Worm (Caenorhabditis elegans): Measurements from ENCODE around the gene srj-9.
"Not testable (repeated sequence)": the region's sequence is repeated elsewhere in the genome, so short reads cannot be mapped to it uniquely, and the experiment has no call there.

The srj-9 gene

DNA sequence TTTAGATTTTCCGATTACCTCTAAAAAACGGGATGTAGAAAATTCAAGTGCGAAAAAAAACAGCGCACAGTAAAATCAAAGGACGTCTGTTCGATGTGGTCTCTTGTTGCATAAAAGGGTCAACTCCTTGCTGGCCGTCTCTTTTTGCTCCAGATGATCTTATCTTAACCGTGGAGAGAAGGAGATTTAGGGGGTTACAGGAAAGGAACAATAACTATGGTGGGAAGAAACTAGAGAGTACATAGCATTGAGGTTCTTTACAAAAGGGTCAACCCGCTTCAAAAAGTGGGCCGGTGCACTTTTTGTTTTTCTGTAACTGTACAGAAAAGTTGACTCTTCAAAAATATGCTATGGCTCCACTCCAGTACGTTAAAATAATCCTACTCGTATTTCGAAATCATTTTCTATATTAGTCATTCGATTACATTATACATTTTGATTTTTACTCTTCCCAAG lies at the start of gene srj-9, which contains the start of gene T20D4.19:
srj-9 (plus strand) TSS at position 406 of the 456 bp plus-strand sequence.
T20D4.19 (minus strand) TSS at position 101 of the 456 bp plus-strand sequence.
- TF ChIP-seq ceh-13 (GFP tag; optimal IDR thresholded peaks at IDR 0.05) = no peak
- no peak for TF ChIP-seq tbx-11 (GFP tag; IDR thresholded peaks at IDR 0.05)

DNA sequence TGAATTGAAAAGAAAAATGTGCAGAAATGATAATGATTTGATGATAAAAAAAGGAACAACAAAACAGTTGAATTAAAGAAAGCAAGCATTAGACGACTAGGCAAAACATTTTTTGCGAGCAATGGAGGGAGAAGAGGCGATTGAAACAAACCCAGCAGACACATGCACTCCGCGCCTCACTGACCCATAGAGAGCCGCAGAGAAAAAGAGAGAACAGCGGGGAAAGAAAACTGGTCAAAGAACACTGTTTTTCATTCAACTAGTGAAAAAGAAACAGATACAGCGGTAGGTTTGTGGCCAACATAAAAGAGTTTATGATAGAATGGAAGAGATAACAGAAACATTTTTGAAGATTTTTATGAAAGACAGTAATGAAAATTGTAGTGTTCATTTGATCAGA lies 43.4 kb upstream of the srj-9 start:
- TF ChIP-seq ama-1 (optimal IDR thresholded peaks at IDR 0.05) (no peak), hmbx-1 (tag; optimal IDR thresholded peaks at IDR 0.05) (no peak), tbx-37 (GFP tag; conservative IDR thresholded peaks at IDR 0.05) (no peak), ets-7 (tag; optimal IDR thresholded peaks at IDR 0.05) (no peak), ceh-36 (tag; optimal IDR thresholded peaks at IDR 0.05) (no peak), pes-1 (GFP tag; IDR thresholded peaks at IDR 0.05) (no peak), ceh-13 (GFP tag; optimal IDR thresholded peaks at IDR 0.05) (no peak), hnd-1 (tag; optimal IDR thresholded peaks at IDR 0.05) (no peak), F13C5.2 (tag; optimal IDR thresholded peaks at IDR 0.05) (no peak), aly-1 (tag; optimal IDR thresholded peaks at IDR 0.05) (no peak), flt-1 (GFP tag; IDR thresholded peaks at IDR 0.05) (no peak), hmg-4 (GFP tag; optimal IDR thresholded peaks at IDR 0.05) (no peak), B0310.2 (tag; optimal IDR thresholded peaks at IDR 0.05) (no peak), scrt-1 (GFP tag; IDR thresholded peaks at IDR 0.05) (no peak), tra-4 (tag; optimal IDR thresholded peaks at IDR 0.05) (no peak)

DNA sequence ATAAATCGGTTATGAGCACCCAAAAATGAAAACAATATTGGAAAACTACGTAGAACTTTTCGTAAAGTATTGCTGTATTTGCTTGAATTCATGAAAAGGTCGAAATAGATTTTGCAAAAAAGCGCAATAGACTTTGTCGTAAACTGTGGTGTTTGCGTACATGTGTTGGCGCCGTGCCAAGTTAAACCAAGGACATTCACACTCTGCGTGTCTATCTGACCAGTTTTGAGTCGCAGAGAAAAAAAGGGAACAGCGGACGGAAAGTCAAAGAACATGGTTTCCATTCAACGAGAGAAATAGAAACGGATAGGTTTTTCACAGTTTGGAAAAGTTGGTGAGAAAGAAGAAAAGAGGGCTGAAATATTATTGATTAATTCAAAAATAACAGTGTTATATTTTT lies 40.7 kb upstream of the srj-9 start:
- TF ChIP-seq sea-1 (GFP tag; conservative IDR thresholded peaks at IDR 0.05) (no peak), ets-7 (tag; optimal IDR thresholded peaks at IDR 0.05) (no peak), ceh-36 (tag; optimal IDR thresholded peaks at IDR 0.05) (no peak), scrt-1 (GFP tag; IDR thresholded peaks at IDR 0.05) (no peak), ama-1 (optimal IDR thresholded peaks at IDR 0.05) (no peak), hmbx-1 (tag; optimal IDR thresholded peaks at IDR 0.05) (no peak), tbx-11 (GFP tag; IDR thresholded peaks at IDR 0.05) (no peak), tbx-37 (GFP tag; conservative IDR thresholded peaks at IDR 0.05) (no peak), hnd-1 (tag; optimal IDR thresholded peaks at IDR 0.05) (no peak), F13C5.2 (tag; optimal IDR thresholded peaks at IDR 0.05) (no peak), hmg-4 (GFP tag; optimal IDR thresholded peaks at IDR 0.05) (no peak), aly-1 (tag; optimal IDR thresholded peaks at IDR 0.05) (no peak), ceh-13 (GFP tag; optimal IDR thresholded peaks at IDR 0.05) (no peak), pes-1 (GFP tag; IDR thresholded peaks at IDR 0.05) (no peak), B0310.2 (tag; optimal IDR thresholded peaks at IDR 0.05) (no peak), tra-4 (tag; optimal IDR thresholded peaks at IDR 0.05) (no peak)

DNA sequence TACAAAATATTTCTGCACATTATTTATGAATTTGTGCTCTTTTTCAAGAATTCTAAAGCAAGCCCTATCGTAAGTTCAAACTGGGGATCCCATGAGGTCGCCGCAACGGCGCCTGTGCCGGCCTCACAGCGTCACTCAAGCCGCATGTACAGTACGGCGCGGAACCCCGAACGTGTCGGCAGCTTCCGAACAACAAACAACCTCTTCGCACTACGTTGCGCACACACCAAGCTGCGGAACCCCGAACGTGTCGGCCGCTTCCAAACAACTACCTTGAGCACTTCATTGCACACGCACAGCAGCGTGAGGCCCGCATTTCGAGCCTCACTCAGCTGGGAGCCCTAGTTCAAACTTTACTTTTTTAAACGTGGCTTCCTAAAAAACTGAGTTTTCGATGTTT lies 37.7 kb upstream of the srj-9 start:
- TF ChIP-seq sea-1 (GFP tag; conservative IDR thresholded peaks at IDR 0.05) (no peak), hmbx-1 (tag; optimal IDR thresholded peaks at IDR 0.05) (no peak)

DNA sequence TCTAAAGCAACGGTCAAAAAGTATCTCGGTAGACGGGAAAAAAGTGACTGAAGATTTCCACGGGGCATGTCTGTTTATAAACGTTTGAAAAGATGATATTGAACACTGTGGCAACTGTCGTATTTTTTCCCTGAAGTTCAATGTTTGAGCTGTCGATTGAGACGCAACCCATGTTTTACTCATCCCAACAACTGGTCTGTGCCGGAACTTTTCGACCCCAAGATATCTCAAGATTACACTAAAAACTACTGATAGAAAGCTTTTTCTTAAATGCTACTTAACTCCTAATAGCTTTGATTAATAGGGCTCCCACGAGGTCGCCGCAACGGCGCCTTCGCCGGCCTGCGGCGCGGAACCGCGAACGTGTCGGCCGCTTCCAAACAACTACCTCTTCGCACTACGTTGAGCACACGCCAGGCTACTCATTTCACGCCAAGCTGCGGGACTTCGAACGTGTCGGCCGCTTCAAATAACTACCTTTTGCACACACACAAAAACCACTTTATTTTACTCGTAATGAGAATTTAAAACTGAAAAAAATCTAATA lies 37.0 kb upstream of the srj-9 start, which contains the start of gene T20D4.15:
T20D4.15 (minus strand) TSS at position 51 of the 547 bp plus-strand sequence.
- no peak for TF ChIP-seq aly-1 (tag; optimal IDR thresholded peaks at IDR 0.05)
- no peak for TF ChIP-seq hmbx-1 (tag; optimal IDR thresholded peaks at IDR 0.05)
- TF ChIP-seq hmg-4 (GFP tag; optimal IDR thresholded peaks at IDR 0.05) = no peak
- TF ChIP-seq ceh-36 (tag; optimal IDR thresholded peaks at IDR 0.05) = no peak
- TF ChIP-seq tbx-37 (GFP tag; conservative IDR thresholded peaks at IDR 0.05) = no peak
- no peak for TF ChIP-seq scrt-1 (GFP tag; IDR thresholded peaks at IDR 0.05)
- no peak for TF ChIP-seq ama-1 (optimal IDR thresholded peaks at IDR 0.05)
- no peak for TF ChIP-seq ceh-13 (GFP tag; optimal IDR thresholded peaks at IDR 0.05)
- no peak for TF ChIP-seq F13C5.2 (tag; optimal IDR thresholded peaks at IDR 0.05)
- no peak for TF ChIP-seq pes-1 (GFP tag; IDR thresholded peaks at IDR 0.05)
- TF ChIP-seq ets-7 (tag; optimal IDR thresholded peaks at IDR 0.05) = no peak
- TF ChIP-seq sea-1 (GFP tag; conservative IDR thresholded peaks at IDR 0.05) = no peak
- no peak for TF ChIP-seq hnd-1 (tag; optimal IDR thresholded peaks at IDR 0.05)
- no peak for TF ChIP-seq flt-1 (GFP tag; IDR thresholded peaks at IDR 0.05)
- no peak for TF ChIP-seq tra-4 (tag; optimal IDR thresholded peaks at IDR 0.05)
- no peak for TF ChIP-seq tbx-11 (GFP tag; IDR thresholded peaks at IDR 0.05)
- TF ChIP-seq B0310.2 (tag; optimal IDR thresholded peaks at IDR 0.05) = no peak

DNA sequence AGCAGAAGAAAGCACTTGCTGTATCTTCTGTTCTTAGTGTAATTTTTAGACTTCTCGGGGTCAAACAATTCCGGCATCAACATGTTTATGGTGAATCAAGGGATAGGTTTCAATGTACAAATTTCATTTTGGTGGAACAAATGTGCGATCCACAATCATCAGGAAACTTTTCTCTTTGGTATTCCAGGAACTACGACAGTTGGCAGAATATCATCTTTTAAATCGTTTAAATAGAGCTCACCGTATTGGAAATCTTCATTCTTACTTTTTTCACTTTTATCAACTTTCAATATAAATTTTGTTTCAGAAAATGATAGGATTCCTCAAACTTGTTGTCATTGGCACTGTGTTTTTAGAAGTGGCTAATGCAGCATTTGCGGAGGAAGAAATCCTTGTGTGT lies 35.0 kb upstream of the srj-9 start, which contains the start of gene T20D4.12:
T20D4.12 (plus strand) TSS at position 301 of the 400 bp plus-strand sequence.
- TF ChIP-seq ama-1 (optimal IDR thresholded peaks at IDR 0.05); B0310.2 (tag; optimal IDR thresholded peaks at IDR 0.05); F13C5.2 (tag; optimal IDR thresholded peaks at IDR 0.05): not testable (repeated sequence)

DNA sequence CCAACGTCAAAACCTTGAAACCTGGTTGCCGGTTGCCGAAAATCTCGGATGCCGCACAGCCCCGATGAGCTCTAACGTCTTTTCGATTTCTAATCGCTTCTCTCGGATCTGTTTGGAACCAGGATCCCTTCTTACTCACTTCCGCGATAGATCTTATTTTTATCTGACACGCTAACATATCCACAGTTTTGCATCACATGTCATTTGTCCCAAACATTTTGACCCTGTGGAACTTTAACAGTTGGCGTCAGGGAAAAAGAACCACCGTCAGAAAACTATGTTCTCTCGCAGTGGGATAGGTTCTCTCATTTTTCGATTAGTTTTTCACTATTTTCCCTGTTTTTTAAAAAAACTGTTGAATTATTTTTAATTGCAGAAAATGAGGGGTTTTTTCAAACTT lies 33.4 kb upstream of the srj-9 start, which contains the start of gene T20D4.11:
T20D4.11 (plus strand) TSS at position 377 of the 400 bp plus-strand sequence.
- TF ChIP-seq F13C5.2 (tag; optimal IDR thresholded peaks at IDR 0.05) (no peak), tra-4 (tag; optimal IDR thresholded peaks at IDR 0.05) (no peak), ceh-36 (tag; optimal IDR thresholded peaks at IDR 0.05) (no peak), hnd-1 (tag; optimal IDR thresholded peaks at IDR 0.05) (no peak), hmbx-1 (tag; optimal IDR thresholded peaks at IDR 0.05) (no peak), B0310.2 (tag; optimal IDR thresholded peaks at IDR 0.05) (no peak), scrt-1 (GFP tag; IDR thresholded peaks at IDR 0.05) (no peak), ceh-13 (GFP tag; optimal IDR thresholded peaks at IDR 0.05) (no peak), ama-1 (optimal IDR thresholded peaks at IDR 0.05) (no peak), pes-1 (GFP tag; IDR thresholded peaks at IDR 0.05) (no peak), tbx-11 (GFP tag; IDR thresholded peaks at IDR 0.05) (no peak), sea-1 (GFP tag; conservative IDR thresholded peaks at IDR 0.05) (no peak), aly-1 (tag; optimal IDR thresholded peaks at IDR 0.05) (no peak), flt-1 (GFP tag; IDR thresholded peaks at IDR 0.05) (no peak), hmg-4 (GFP tag; optimal IDR thresholded peaks at IDR 0.05) (no peak), ets-7 (tag; optimal IDR thresholded peaks at IDR 0.05) (no peak), tbx-37 (GFP tag; conservative IDR thresholded peaks at IDR 0.05) (no peak)

DNA sequence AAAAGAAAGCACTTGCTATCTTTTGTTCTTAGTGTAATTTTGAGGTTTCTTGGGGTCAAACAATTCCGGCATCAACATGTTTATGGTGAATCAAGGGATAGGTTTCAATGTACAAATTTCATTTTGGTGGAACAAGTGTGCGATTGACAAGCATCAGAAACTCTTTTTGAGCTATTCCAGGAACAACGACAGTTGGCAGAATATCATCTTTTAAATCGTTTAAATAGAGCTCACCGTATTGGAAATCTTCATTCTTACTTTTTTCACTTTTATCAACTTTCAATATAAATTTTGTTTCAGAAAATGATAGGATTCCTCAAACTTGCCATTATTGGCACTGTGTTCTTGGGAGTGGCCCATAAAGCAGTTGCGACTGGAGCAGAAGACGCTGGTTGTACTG lies 31.8 kb upstream of the srj-9 start, which contains the start of gene T20D4.10:
T20D4.10 (plus strand) TSS at position 301 of the 400 bp plus-strand sequence.
- not testable (repeated sequence) for TF ChIP-seq scrt-1, pes-1, flt-1 (GFP tag; IDR thresholded peaks at IDR 0.05)

Measured in whole organism, early embryonic.